Worm (Caenorhabditis elegans): ENCODE results near the gene mab-5.

- TF ChIP-seq tag-97 (GFP tag; IDR thresholded peaks at IDR 0.05), result no peak
- TF ChIP-seq F10B5.3 (tag; optimal IDR thresholded peaks at IDR 0.05), result no peak
- no peak for TF ChIP-seq ztf-11 (tag; optimal IDR thresholded peaks at IDR 0.05)
- TF ChIP-seq skn-1 (tag; optimal IDR thresholded peaks at IDR 0.05), result no peak
- no peak for TF ChIP-seq ama-1 (optimal IDR thresholded peaks at IDR 0.05)
- TF ChIP-seq fos-1 (tag; optimal IDR thresholded peaks at IDR 0.05), result no peak
- TF ChIP-seq ceh-28 (tag; optimal IDR thresholded peaks at IDR 0.05), result no peak
- TF ChIP-seq egl-43 (GFP tag; IDR thresholded peaks at IDR 0.05), result no peak
- no peak for TF ChIP-seq nhr-10 (tag; optimal IDR thresholded peaks at IDR 0.05)
- no peak for TF ChIP-seq lsy-2 (tag; optimal IDR thresholded peaks at IDR 0.05)
- TF ChIP-seq zfp-3 (GFP tag; conservative IDR thresholded peaks at IDR 0.05), result no peak
Measured at ce11 chrIII:7773791-7774190, 9.5 kb downstream of the mab-5 start.
